Worm (Caenorhabditis elegans) whole organism, L4 larva: ENCODE results near the gene F59B2.9.

Experiments used
- F10B5.3 ChIP-seq: sonication (generic microtip); optimal IDR thresholded peaks from 2 replicates; lab custom pipeline; 2016; ENCODE audit warnings: mild to moderate bottlenecking, missing genetic modification characterization, missing compliant biosample characterization
- F49E8.2 ChIP-seq: sonication (generic microtip); optimal IDR thresholded peaks from 2 replicates; lab custom pipeline; 2016; ENCODE audit warnings: missing compliant biosample characterization, mild to moderate bottlenecking, missing genetic modification characterization, borderline replicate concordance
- R02D3.7 ChIP-seq: fragments of 150-350 bp; sonication (generic microtip); optimal IDR thresholded peaks from 3 replicates; lab custom pipeline; 2014; ENCODE audit warnings: missing biosample characterization, missing genetic modification characterization
- Y105C5A.15 ChIP-seq: fragments of 200-800 bp; sonication (Bioruptor generic); IDR thresholded peaks from 2 replicates; pipeline ENCODE4 v1.3.6; 2022; ENCODE audit warnings: missing genetic modification characterization, missing compliant biosample characterization
- Y48G9A.11 ChIP-seq: fragments of 200-800 bp; sonication (Bioruptor generic); IDR thresholded peaks from 2 replicates; pipeline ENCODE4 v1.3.6; 2022; ENCODE audit warnings: missing genetic modification reagents, missing genetic modification characterization, missing compliant biosample characterization
- Y75B8A.6 ChIP-seq: fragments of 200-800 bp; sonication (Bioruptor generic); IDR thresholded peaks from 2 replicates; pipeline ENCODE4 v1.3.6; 2022; ENCODE audit warnings: missing genetic modification reagents, missing genetic modification characterization, missing compliant biosample characterization
- ZK546.5 ChIP-seq, 2 experiments: sonication (generic microtip); optimal IDR thresholded peaks; 2 replicates each; lab custom pipeline; 2017; ENCODE audit warnings: missing biosample characterization in 2 of 2, missing genetic modification characterization in 2 of 2
- aha-1 ChIP-seq: fragments of 150-350 bp; peaks from one replicate; lab custom pipeline; 2014; ENCODE audit warnings: missing biosample characterization, missing genetic modification characterization
- aly-2 ChIP-seq: sonication (generic microtip); optimal IDR thresholded peaks from 2 replicates; lab custom pipeline; 2018; ENCODE audit warnings: missing biosample characterization, missing genetic modification characterization
- ceh-20 ChIP-seq: fragments of 200-800 bp; sonication (Bioruptor generic); IDR thresholded peaks from 2 replicates; pipeline ENCODE4 v1.3.6; 2022; ENCODE audit warnings: missing genetic modification reagents, missing genetic modification characterization, missing compliant biosample characterization
- ceh-32 ChIP-seq: sonication (generic microtip); optimal IDR thresholded peaks from 2 replicates; lab custom pipeline; 2016; ENCODE audit warnings: mild to moderate bottlenecking, missing genetic modification characterization, missing compliant biosample characterization; ENCODE audit not compliant: poor library complexity
- ceh-44 ChIP-seq: fragments of 200-800 bp; sonication (Bioruptor generic); IDR thresholded peaks from 2 replicates; pipeline ENCODE4 v1.3.6; 2022; ENCODE audit warnings: missing genetic modification reagents, missing genetic modification characterization, missing compliant biosample characterization
- ceh-62 ChIP-seq: sonication (generic microtip); optimal IDR thresholded peaks from 2 replicates; lab custom pipeline; 2017; ENCODE audit warnings: missing biosample characterization, missing genetic modification characterization
- ceh-82 ChIP-seq: sonication (generic microtip); optimal IDR thresholded peaks from 2 replicates; lab custom pipeline; 2017; ENCODE audit warnings: missing biosample characterization, missing genetic modification characterization
- ctbp-1 ChIP-seq: fragments of 200-800 bp; sonication (Bioruptor generic); IDR thresholded peaks from 2 replicates; pipeline ENCODE4 v1.3.6; 2022; ENCODE audit warnings: missing genetic modification reagents, missing genetic modification characterization, missing compliant biosample characterization
- daf-12 ChIP-seq: fragments of 150-350 bp; optimal IDR thresholded peaks from 2 replicates; lab custom pipeline; 2014; ENCODE audit warnings: missing biosample characterization, missing genetic modification reagents, missing genetic modification characterization
- dmd-6 ChIP-seq: fragments of 200-800 bp; sonication (Bioruptor generic); IDR thresholded peaks from 2 replicates; pipeline ENCODE4 v1.3.6; 2022; ENCODE audit warnings: missing genetic modification reagents, missing genetic modification characterization, missing compliant biosample characterization
- dmd-9 ChIP-seq: fragments of 200-800 bp; sonication (Bioruptor generic); IDR thresholded peaks from 2 replicates; pipeline ENCODE4 v1.3.6; 2022; ENCODE audit warnings: missing genetic modification reagents, missing genetic modification characterization, missing compliant biosample characterization
- duxl-1 ChIP-seq: sonication (generic microtip); optimal IDR thresholded peaks from 2 replicates; lab custom pipeline; 2016; ENCODE audit warnings: mild to moderate bottlenecking, missing genetic modification characterization, moderate library complexity, missing compliant biosample characterization; ENCODE audit not compliant: poor library complexity
- dve-1 ChIP-seq: sonication (generic microtip); optimal IDR thresholded peaks from 2 replicates; lab custom pipeline; 2017; ENCODE audit warnings: antibody characterized with exemption, mild to moderate bottlenecking, missing genetic modification characterization, missing compliant biosample characterization; ENCODE audit not compliant: insufficient read depth
- egl-27 ChIP-seq: sonication (generic microtip); optimal IDR thresholded peaks from 3 replicates; lab custom pipeline; 2017; ENCODE audit warnings: missing biosample characterization, missing genetic modification reagents, missing genetic modification characterization
- fos-1 ChIP-seq: fragments of 150-350 bp; optimal IDR thresholded peaks from 2 replicates; lab custom pipeline; 2014; ENCODE audit warnings: missing biosample characterization, missing genetic modification characterization
- gei-8 ChIP-seq: fragments of 200-800 bp; sonication (Bioruptor generic); optimal IDR thresholded peaks from 2 replicates; lab custom pipeline; 2018; ENCODE audit warnings: mild to moderate bottlenecking, missing genetic modification characterization, missing compliant biosample characterization
- hlh-30 ChIP-seq: sonication (generic microtip); optimal IDR thresholded peaks from 2 replicates; lab custom pipeline; 2017; ENCODE audit warnings: antibody characterized with exemption, mild to moderate bottlenecking, missing genetic modification characterization, missing compliant biosample characterization; ENCODE audit not compliant: insufficient read depth
- hmg-1.1 ChIP-seq: fragments of 200-800 bp; sonication (Bioruptor generic); IDR thresholded peaks from 2 replicates; pipeline ENCODE4 v1.3.6; 2022; ENCODE audit warnings: missing genetic modification reagents, missing genetic modification characterization, missing compliant biosample characterization
- lim-7 ChIP-seq: fragments of 200-800 bp; sonication (Bioruptor generic); IDR thresholded peaks from 2 replicates; pipeline ENCODE4 v1.3.6; 2022; ENCODE audit warnings: missing genetic modification characterization, missing compliant biosample characterization
- lin-15B ChIP-seq: fragments of 150-350 bp; sonication (generic microtip); optimal IDR thresholded peaks from 3 replicates; lab custom pipeline; 2014; ENCODE audit warnings: missing biosample characterization, missing genetic modification characterization
- lsy-2 ChIP-seq, 2 experiments: fragments of 150-350 bp in 1 of 2; sonication (generic microtip) in 1 of 2; optimal IDR thresholded peaks; 2 replicates each; lab custom pipeline; 2014 to 2017; ENCODE audit warnings: missing biosample characterization in 2 of 2, missing genetic modification characterization in 2 of 2
- madf-9 ChIP-seq: fragments of 200-800 bp; sonication (Bioruptor generic); conservative IDR thresholded peaks from 2 replicates; pipeline ENCODE4 v1.3.6; 2022; ENCODE audit warnings: missing genetic modification reagents, missing genetic modification characterization, missing compliant biosample characterization
- mdt-29 ChIP-seq: fragments of 200-800 bp; sonication (Bioruptor generic); IDR thresholded peaks from 2 replicates; pipeline ENCODE4 v1.3.6; 2022; ENCODE audit warnings: missing genetic modification reagents, missing genetic modification characterization, missing compliant biosample characterization
- mxl-3 ChIP-seq: fragments of 200-800 bp; sonication (Bioruptor generic); optimal IDR thresholded peaks from 2 replicates; lab custom pipeline; 2018; ENCODE audit warnings: mild to moderate bottlenecking, missing genetic modification characterization, missing compliant biosample characterization
- nhr-10 ChIP-seq: fragments of 150-350 bp; optimal IDR thresholded peaks from 2 replicates; lab custom pipeline; 2014; ENCODE audit warnings: missing biosample characterization, missing genetic modification characterization
- nhr-42 ChIP-seq: fragments of 200-800 bp; sonication (Bioruptor generic); IDR thresholded peaks from 2 replicates; pipeline ENCODE4 v1.3.6; 2022; ENCODE audit warnings: missing genetic modification characterization, missing compliant biosample characterization
- nhr-76 ChIP-seq: fragments of 150-350 bp; optimal IDR thresholded peaks from 2 replicates; lab custom pipeline; 2014; ENCODE audit warnings: missing biosample characterization, missing genetic modification characterization
- saeg-2 ChIP-seq: fragments of 200-800 bp; sonication (Bioruptor generic); IDR thresholded peaks from 2 replicates; pipeline ENCODE4 v1.3.6; 2022; ENCODE audit warnings: missing genetic modification reagents, missing genetic modification characterization, missing compliant biosample characterization
- sdz-12 ChIP-seq: fragments of 200-800 bp; sonication (Bioruptor generic); optimal IDR thresholded peaks from 2 replicates; lab custom pipeline; 2018; ENCODE audit warnings: mild to moderate bottlenecking, missing genetic modification characterization, missing compliant biosample characterization
- spr-1 ChIP-seq: sonication (generic microtip); optimal IDR thresholded peaks from 2 replicates; lab custom pipeline; 2016; ENCODE audit warnings: mild to moderate bottlenecking, missing genetic modification characterization, missing compliant biosample characterization
- spr-3 ChIP-seq: fragments of 200-800 bp; sonication (Bioruptor generic); optimal IDR thresholded peaks from 2 replicates; lab custom pipeline; 2018; ENCODE audit warnings: mild to moderate bottlenecking, missing genetic modification characterization, missing compliant biosample characterization
- tag-97 ChIP-seq: fragments of 200-800 bp; sonication (Bioruptor generic); IDR thresholded peaks from 2 replicates; pipeline ENCODE4 v1.3.6; 2022; ENCODE audit warnings: missing genetic modification characterization, missing compliant biosample characterization
- unc-39 ChIP-seq: sonication (generic microtip); optimal IDR thresholded peaks from 2 replicates; lab custom pipeline; 2017; ENCODE audit warnings: missing biosample characterization, missing genetic modification characterization
- unc-62 ChIP-seq, 3 experiments: fragments of 150-350 bp in 1 of 3; sonication (generic microtip); optimal IDR thresholded peaks in 2 of 3; peaks in 1 of 3; 1 replicate in 1 of 3; 2 replicates in 2 of 3; lab custom pipeline; 2014 to 2017; ENCODE audit warnings: missing biosample characterization in 3 of 3, missing genetic modification characterization in 3 of 3, missing genetic modification reagents in 3 of 3, missing genotype in 1 of 3
- zfp-3 ChIP-seq: fragments of 200-800 bp; sonication (Bioruptor generic); conservative IDR thresholded peaks from 2 replicates; pipeline ENCODE4 v1.3.6; 2022; ENCODE audit warnings: missing genetic modification reagents, missing genetic modification characterization, missing compliant biosample characterization
- zip-11 ChIP-seq: fragments of 200-800 bp; sonication (Bioruptor generic); IDR thresholded peaks from 2 replicates; pipeline ENCODE4 v1.3.6; 2022; ENCODE audit warnings: missing genetic modification characterization, missing compliant biosample characterization

F59B2.9 gene

DNA sequence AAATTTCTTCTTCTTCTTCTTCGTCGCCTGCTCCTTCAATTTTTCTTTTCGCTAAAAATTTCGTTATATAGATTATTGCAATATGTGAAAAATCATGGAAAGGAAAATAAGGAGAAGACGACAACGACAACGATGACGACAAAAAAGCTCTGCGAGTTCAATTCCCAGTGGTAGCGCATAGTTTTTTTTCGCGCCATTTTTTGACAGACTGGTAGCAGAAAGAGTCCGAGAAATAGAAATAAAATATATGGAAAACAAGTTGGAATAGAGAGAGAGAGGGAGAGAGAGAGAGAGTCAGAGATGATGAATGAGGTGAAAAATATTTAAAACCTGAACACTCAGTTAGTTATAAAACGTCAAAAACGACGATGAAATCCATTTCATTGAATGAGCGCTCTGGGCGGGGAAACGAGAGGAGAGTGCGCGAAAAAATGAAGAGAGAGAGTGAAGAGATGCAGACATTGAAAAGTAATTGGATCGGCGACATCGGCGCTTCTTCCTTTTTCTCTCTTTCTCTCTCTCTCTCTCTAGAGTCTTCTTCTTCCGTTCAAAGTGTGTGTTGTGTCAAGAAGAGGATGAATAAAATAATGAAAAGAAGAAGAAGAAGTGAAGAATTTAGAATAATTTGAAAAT lies 30.2 kb downstream of the F59B2.9 start, which contains the start of gene pde-2 (continued):
- TF ChIP-seq aly-2 (tag; lab: Kevin White, UChicago) (no peak), R02D3.7 (tag; lab: Kevin White, UChicago) (no peak), fos-1 (tag; lab: Kevin White, UChicago) (no peak), spr-3 (GFP tag; lab: Kevin White, UChicago) (no peak), gei-8 (GFP tag; lab: Kevin White, UChicago) (no peak), zfp-3 (GFP tag; lab: Robert Waterston, UW) (no peak; the same call in 1 of the 2 replicates), madf-9 (GFP tag; lab: Robert Waterston, UW) (no peak), daf-12 (tag; lab: Kevin White, UChicago) (no peak), zip-11 (GFP tag; lab: Robert Waterston, UW) (no peak), hlh-30 (tag; lab: Kevin White, UChicago) (peak; percentile 32), ceh-44 (GFP tag; lab: Robert Waterston, UW) (no peak), nhr-42 (GFP tag; lab: Robert Waterston, UW) (no peak), ceh-32 (no peak), sdz-12 (GFP tag; lab: Kevin White, UChicago) (no peak), ceh-62 (tag; lab: Kevin White, UChicago) (no peak), F49E8.2 (no peak), nhr-10 (no peak)

DNA sequence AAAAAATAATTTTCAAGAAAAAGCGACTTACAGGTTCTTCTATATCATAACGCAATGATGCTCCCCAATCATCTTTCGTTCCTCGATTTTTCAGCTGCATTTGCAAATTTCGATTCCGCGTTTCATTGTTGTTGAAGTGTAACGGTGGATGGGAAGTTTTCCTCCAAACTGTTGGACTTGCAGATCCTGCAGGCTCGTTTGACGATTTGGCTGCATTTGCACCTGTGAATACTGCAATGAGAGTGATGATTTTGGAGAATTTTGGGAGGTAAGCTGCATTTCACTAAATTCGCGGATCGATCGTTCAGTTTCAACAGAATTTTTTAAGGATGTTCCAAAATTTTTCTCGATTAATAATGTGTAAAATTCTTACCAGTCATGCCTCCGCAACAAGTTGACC lies 31.3 kb downstream of the F59B2.9 start:
- TF ChIP-seq aha-1 (tag; lab: Kevin White, UChicago) = peak; percentile 84
- peak in 1 of 2 experiments; percentile 91 for TF ChIP-seq unc-62 (GFP tag; optimal IDR thresholded peaks at IDR 0.05 in 1 of 2; lab: Kevin White, UChicago)
- no peak for TF ChIP-seq unc-62 (tag; optimal IDR thresholded peaks at IDR 0.05; lab: Kevin White, UChicago)
- TF ChIP-seq mxl-3 (GFP tag; lab: Kevin White, UChicago) = no peak

DNA sequence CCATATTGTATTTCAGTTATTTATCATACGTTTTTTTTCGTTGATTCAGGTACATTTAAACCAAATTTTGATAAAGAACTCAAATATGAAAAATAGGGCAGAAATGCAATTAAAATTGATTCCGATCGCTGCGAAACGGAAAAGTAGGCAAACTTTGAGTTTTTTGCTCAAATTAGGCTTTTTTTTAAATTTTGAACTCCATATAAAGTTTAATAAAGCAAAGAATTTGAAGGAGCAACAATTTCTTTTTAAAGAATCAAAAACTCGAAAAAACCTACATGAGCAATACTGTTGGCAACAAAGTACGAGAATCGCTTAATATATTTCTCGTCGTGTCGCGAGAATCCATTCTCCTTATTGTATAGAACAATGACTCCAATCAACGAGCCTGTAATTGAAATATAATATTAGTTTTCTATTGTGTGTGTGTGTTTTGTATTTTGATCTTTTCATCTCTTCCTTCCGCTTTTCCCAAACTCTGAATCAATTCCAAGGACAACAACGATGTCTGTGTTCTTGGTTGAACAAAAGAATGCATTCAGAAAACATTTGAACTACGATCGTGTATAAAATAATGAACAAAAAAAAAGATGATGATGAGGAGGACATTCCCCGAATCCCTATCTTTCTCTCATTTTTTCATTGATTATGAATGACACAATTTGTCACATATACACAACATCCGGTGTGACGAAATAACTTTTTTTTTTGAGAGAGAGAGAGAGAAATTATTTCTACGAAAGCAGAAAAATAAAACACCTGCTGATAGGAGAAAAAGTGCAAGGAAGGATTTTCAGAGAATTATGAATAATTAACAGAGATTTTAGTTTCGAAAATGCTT lies 33.5 kb downstream of the F59B2.9 start:
- TF ChIP-seq lin-15B (tag; lab: Kevin White, UChicago) (no peak), dmd-6 (GFP tag; lab: Robert Waterston, UW) (0 out of 2 replicates have a peak, but pooled peaks have one; percentile 26), Y48G9A.11 (GFP tag; lab: Robert Waterston, UW) (no peak), saeg-2 (GFP tag; lab: Robert Waterston, UW) (peak; percentile 53; the same call in 1 of the 2 replicates), hmg-1.1 (GFP tag; lab: Robert Waterston, UW) (0 out of 2 replicates have a peak, but pooled peaks have one; percentile 35), ctbp-1 (no peak), egl-27 (tag; lab: Kevin White, UChicago) (no peak), F10B5.3 (tag; lab: Kevin White, UChicago) (no peak), Y75B8A.6 (GFP tag; lab: Robert Waterston, UW) (0 out of 2 replicates have a peak, but pooled peaks have one; percentile 2), mdt-29 (GFP tag; lab: Robert Waterston, UW) (0 out of 2 replicates have a peak, but pooled peaks have one; percentile 36), tag-97 (GFP tag; lab: Robert Waterston, UW) (no peak), spr-3 (GFP tag; lab: Kevin White, UChicago) (peak; percentile 19), Y105C5A.15 (no peak), ceh-82 (tag; lab: Kevin White, UChicago) (no peak), unc-62 (GFP tag; optimal IDR thresholded peaks at IDR 0.05 in 1 of 2; lab: Kevin White, UChicago) (peak in 1 of 2 experiments; percentile 82), unc-62 (tag; optimal IDR thresholded peaks at IDR 0.05; lab: Kevin White, UChicago) (no peak), dve-1 (tag; lab: Kevin White, UChicago) (peak; percentile 32), dmd-9 (peak; percentile 27; the same call in 1 of the 2 replicates), unc-39 (no peak), nhr-76 (tag; lab: Kevin White, UChicago) (no peak), daf-12 (tag; lab: Kevin White, UChicago) (no peak), lim-7 (GFP tag; lab: Robert Waterston, UW) (0 out of 2 replicates have a peak, but pooled peaks have one; percentile 5), aha-1 (tag; lab: Kevin White, UChicago) (peak; percentile 58), lsy-2 (tag; optimal IDR thresholded peaks at IDR 0.05; lab: Kevin White, UChicago) (peak in 1 of 2 experiments; percentile 32), ceh-20 (GFP tag; lab: Robert Waterston, UW) (0 out of 2 replicates have a peak, but pooled peaks have one; percentile 28), spr-1 (tag; lab: Kevin White, UChicago) (no peak), duxl-1 (tag; lab: Kevin White, UChicago) (peak; percentile 23), zip-11 (GFP tag; lab: Robert Waterston, UW) (no peak), ZK546.5 (tag; optimal IDR thresholded peaks at IDR 0.05; lab: Kevin White, UChicago) (no peak)
